Fruit fly (Drosophila melanogaster) whole organism, embryonic: ENCODE results near the gene CLS.

Source experiments
- BtbVII ChIP-seq: fragments of 200-800 bp; sonication (Bioruptor generic); optimal IDR thresholded peaks from 3 replicates; lab custom pipeline; 2017; ENCODE audit warnings: missing biosample characterization, mild to moderate bottlenecking, missing genetic modification characterization
- CG1024 ChIP-seq: fragments of 200-800 bp; sonication (Bioruptor generic); IDR thresholded peaks from 2 replicates; pipeline ENCODE4 v1.3.6; 2022; ENCODE audit warnings: missing biosample characterization, missing genetic modification characterization
- CG10366 ChIP-seq: fragments of 200-800 bp; sonication (Bioruptor generic); IDR thresholded peaks from 2 replicates; pipeline ENCODE4 v1.3.6; 2022; ENCODE audit warnings: missing biosample characterization, missing genetic modification characterization
- CG10959 ChIP-seq: fragments of 200-800 bp; sonication (Bioruptor generic); IDR thresholded peaks from 2 replicates; pipeline ENCODE4 v1.3.6; 2022; ENCODE audit warnings: missing biosample characterization, missing genetic modification characterization
- CG11398 ChIP-seq: fragments of 200-800 bp; sonication (Bioruptor generic); optimal IDR thresholded peaks from 2 replicates; lab custom pipeline; 2016; ENCODE audit warnings: missing biosample characterization, missing genetic modification characterization
- CG13287 ChIP-seq: fragments of 200-800 bp; sonication (Bioruptor generic); IDR thresholded peaks from 2 replicates; pipeline ENCODE4 v1.3.6; 2022; ENCODE audit warnings: missing biosample characterization, missing genetic modification characterization; ENCODE audit not compliant: partially characterized antibody
- CG14050 ChIP-seq: fragments of 200-800 bp; sonication (Bioruptor generic); IDR thresholded peaks from 3 replicates; pipeline ENCODE4 v1.3.6; 2022; ENCODE audit warnings: missing biosample characterization, missing genetic modification characterization
- CG14710 ChIP-seq: fragments of 200-800 bp; sonication (Bioruptor generic); optimal IDR thresholded peaks from 3 replicates; lab custom pipeline; 2019; ENCODE audit warnings: missing biosample characterization, mild to moderate bottlenecking, missing genetic modification characterization, moderate library complexity
- CG18599 ChIP-seq: fragments of 200-800 bp; sonication (Bioruptor generic); optimal IDR thresholded peaks from 3 replicates; lab custom pipeline; 2017; ENCODE audit warnings: missing biosample characterization, missing genetic modification characterization, mild to moderate bottlenecking, moderate library complexity, missing genetic modification reagents
- CG2129 ChIP-seq: fragments of 200-800 bp; sonication (Bioruptor generic); IDR thresholded peaks from 2 replicates; pipeline ENCODE4 v1.3.6; 2022; ENCODE audit warnings: missing biosample characterization, missing genetic modification characterization; ENCODE audit not compliant: partially characterized antibody
- CG2712 ChIP-seq: fragments of 200-800 bp; optimal IDR thresholded peaks from 3 replicates; lab custom pipeline; 2019; ENCODE audit warnings: missing biosample characterization, mild to moderate bottlenecking, missing genetic modification characterization, moderate library complexity
- CG30403 ChIP-seq: fragments of 200-800 bp; sonication (Bioruptor generic); optimal IDR thresholded peaks from 3 replicates; lab custom pipeline; 2016; ENCODE audit warnings: missing biosample characterization, missing genetic modification characterization
- CG31388 ChIP-seq: fragments of 200-800 bp; sonication (Bioruptor generic); optimal IDR thresholded peaks from 2 replicates; lab custom pipeline; 2016; ENCODE audit warnings: missing biosample characterization, missing genetic modification characterization
- CG3163 ChIP-seq: fragments of 200-800 bp; sonication (Bioruptor generic); optimal IDR thresholded peaks from 3 replicates; lab custom pipeline; 2016; ENCODE audit warnings: missing biosample characterization, missing genetic modification characterization
- CG4282 ChIP-seq: fragments of 200-800 bp; sonication (Bioruptor generic); optimal IDR thresholded peaks from 2 replicates; lab custom pipeline; 2016; ENCODE audit warnings: missing biosample characterization, missing genetic modification characterization
- CG4328 ChIP-seq: fragments of 200-800 bp; sonication (Bioruptor generic); optimal IDR thresholded peaks from 3 replicates; lab custom pipeline; 2017; ENCODE audit warnings: missing biosample characterization, missing genetic modification reagents, missing genetic modification characterization
- CG4424 ChIP-seq: fragments of 200-800 bp; sonication (Bioruptor generic); optimal IDR thresholded peaks from 3 replicates; lab custom pipeline; 2016; ENCODE audit warnings: missing biosample characterization, missing genetic modification characterization
- CG4707 ChIP-seq: fragments of 200-800 bp; sonication (Bioruptor generic); optimal IDR thresholded peaks from 2 replicates; lab custom pipeline; 2018; ENCODE audit warnings: missing biosample characterization, mild to moderate bottlenecking, missing genetic modification characterization, moderate library complexity
- CG6272 ChIP-seq: fragments of 200-800 bp; sonication (Bioruptor generic); IDR thresholded peaks from 2 replicates; pipeline ENCODE4 v1.3.6; 2022; ENCODE audit warnings: missing biosample characterization, missing genetic modification characterization
- CG7372 ChIP-seq: fragments of 200-800 bp; sonication (Bioruptor generic); IDR thresholded peaks from 2 replicates; pipeline ENCODE4 v1.3.6; 2022; ENCODE audit warnings: missing biosample characterization, missing genetic modification characterization
- CG7839 ChIP-seq: fragments of 200-800 bp; sonication (Bioruptor generic); optimal IDR thresholded peaks from 3 replicates; lab custom pipeline; 2018; ENCODE audit warnings: missing biosample characterization, mild to moderate bottlenecking, missing genetic modification characterization, moderate library complexity
- CG8765 ChIP-seq: fragments of 200-800 bp; sonication (Bioruptor generic); IDR thresholded peaks from 2 replicates; pipeline ENCODE4 v1.3.6; 2022; ENCODE audit warnings: missing biosample characterization, missing genetic modification characterization
- Doc3 ChIP-seq: fragments of 200-800 bp; sonication (Bioruptor generic); IDR thresholded peaks from 3 replicates; pipeline ENCODE4 v1.3.6; 2022; ENCODE audit warnings: missing biosample characterization, missing genetic modification characterization; ENCODE audit not compliant: partially characterized antibody
- E2f1 ChIP-seq: fragments of 200-800 bp; sonication (Bioruptor generic); IDR thresholded peaks from 2 replicates; pipeline ENCODE4 v1.3.6; 2022; ENCODE audit warnings: missing biosample characterization, missing genetic modification characterization
- Eip74EF ChIP-seq, 2 experiments: fragments of 200-800 bp in 1 of 2; fragments of >200 bp in 1 of 2; sonication (Bioruptor generic) in 1 of 2; optimal IDR thresholded peaks; 2 replicates each; lab custom pipeline; 2017 to 2019; ENCODE audit warnings: missing biosample characterization in 2 of 2, missing genetic modification characterization in 2 of 2, mild to moderate bottlenecking in 1 of 2, moderate library complexity in 1 of 2
- Fer3 ChIP-seq: fragments of 200-800 bp; sonication (Bioruptor generic); optimal IDR thresholded peaks from 2 replicates; lab custom pipeline; 2018; ENCODE audit warnings: missing biosample characterization, mild to moderate bottlenecking, missing genetic modification characterization, moderate library complexity
- H2.0 ChIP-seq: fragments of 200-800 bp; sonication (Bioruptor generic); IDR thresholded peaks from 2 replicates; pipeline ENCODE4 v1.3.6; 2022; ENCODE audit warnings: missing biosample characterization, missing genetic modification characterization
- Hr39 ChIP-seq: fragments of >200 bp; optimal IDR thresholded peaks from 2 replicates; lab custom pipeline; 2017
- Hr51 ChIP-seq, 2 experiments: fragments of 200-800 bp; sonication (Bioruptor generic); optimal IDR thresholded peaks; 2 replicates in 1 of 2; 3 replicates in 1 of 2; lab custom pipeline; 2016 to 2018; ENCODE audit warnings: missing biosample characterization in 2 of 2, missing genetic modification characterization in 2 of 2, mild to moderate bottlenecking in 1 of 2, moderate library complexity in 1 of 2
- Mad ChIP-seq: fragments of 200-800 bp; sonication (Bioruptor generic); optimal IDR thresholded peaks from 2 replicates; lab custom pipeline; 2016; ENCODE audit warnings: missing biosample characterization, missing genetic modification characterization
- NC2α ChIP-seq: fragments of 200-800 bp; sonication (Bioruptor generic); optimal IDR thresholded peaks from 2 replicates; lab custom pipeline; 2016; ENCODE audit warnings: missing biosample characterization, missing genetic modification characterization
- Neu2 ChIP-seq: fragments of 200-800 bp; sonication (Bioruptor generic); optimal IDR thresholded peaks from 3 replicates; lab custom pipeline; 2016; ENCODE audit warnings: missing biosample characterization, missing genetic modification characterization, borderline replicate concordance
- Nf-YA ChIP-seq: fragments of 200-800 bp; sonication (Bioruptor generic); IDR thresholded peaks from 2 replicates; pipeline ENCODE4 v1.3.6; 2022; ENCODE audit warnings: missing biosample characterization, missing genetic modification characterization
- Optix ChIP-seq: fragments of 200-800 bp; sonication (Bioruptor generic); IDR thresholded peaks from 3 replicates; pipeline ENCODE4 v1.3.6; 2022; ENCODE audit warnings: missing biosample characterization, missing genetic modification characterization
- Side ChIP-seq: fragments of 200-800 bp; sonication (Bioruptor generic); optimal IDR thresholded peaks from 2 replicates; lab custom pipeline; 2016; ENCODE audit warnings: missing biosample characterization, missing genetic modification characterization
- Usf ChIP-seq: fragments of 200-800 bp; sonication (Bioruptor generic); optimal IDR thresholded peaks from 2 replicates; lab custom pipeline; 2017; ENCODE audit warnings: missing genotype, missing biosample characterization, missing genetic modification characterization
- bbx ChIP-seq: fragments of 200-800 bp; sonication (Bioruptor generic); IDR thresholded peaks from 2 replicates; pipeline ENCODE4 v1.3.6; 2022; ENCODE audit warnings: missing biosample characterization, missing genetic modification characterization; ENCODE audit not compliant: partially characterized antibody
- da ChIP-seq: fragments of 200-800 bp; sonication (Bioruptor generic); optimal IDR thresholded peaks from 2 replicates; lab custom pipeline; 2016; ENCODE audit warnings: missing biosample characterization, missing genetic modification characterization
- dmrt11E ChIP-seq: fragments of 200-800 bp; sonication (Bioruptor generic); optimal IDR thresholded peaks from 3 replicates; lab custom pipeline; 2018; ENCODE audit warnings: missing biosample characterization, mild to moderate bottlenecking, missing genetic modification characterization, moderate library complexity
- gfzf ChIP-seq: fragments of 200-800 bp; sonication (Bioruptor generic); optimal IDR thresholded peaks from 2 replicates; lab custom pipeline; 2016; ENCODE audit warnings: missing biosample characterization, mild to moderate bottlenecking, missing genetic modification characterization, moderate library complexity
- hth ChIP-seq: fragments of >200 bp; optimal IDR thresholded peaks from 2 replicates; lab custom pipeline; 2017; ENCODE audit warnings: inconsistent platforms
- luna ChIP-seq: fragments of 200-800 bp; sonication (Bioruptor generic); optimal IDR thresholded peaks from 2 replicates; lab custom pipeline; 2016; ENCODE audit warnings: missing biosample characterization, missing genetic modification characterization
- mld ChIP-seq: fragments of 200-800 bp; sonication (Bioruptor generic); IDR thresholded peaks from 3 replicates; pipeline ENCODE4 v1.3.6; 2022; ENCODE audit warnings: missing biosample characterization, missing genetic modification characterization; ENCODE audit not compliant: partially characterized antibody
- nerfin-1 ChIP-seq: fragments of 200-800 bp; sonication (Bioruptor generic); optimal IDR thresholded peaks from 3 replicates; lab custom pipeline; 2019; ENCODE audit warnings: missing biosample characterization, mild to moderate bottlenecking, missing genetic modification characterization, moderate library complexity
- run ChIP-seq: fragments of 200-800 bp; sonication (Bioruptor generic); optimal IDR thresholded peaks from 3 replicates; lab custom pipeline; 2018; ENCODE audit warnings: missing biosample characterization, mild to moderate bottlenecking, missing genetic modification characterization
- scrt ChIP-seq: fragments of 200-800 bp; sonication (Bioruptor generic); optimal IDR thresholded peaks from 2 replicates; lab custom pipeline; 2018; ENCODE audit warnings: missing biosample characterization, mild to moderate bottlenecking, missing genetic modification characterization, moderate library complexity
- shn ChIP-seq: fragments of 200-800 bp; sonication (Bioruptor generic); optimal IDR thresholded peaks from 3 replicates; lab custom pipeline; 2016; ENCODE audit warnings: missing biosample characterization, missing genetic modification characterization
- sisA ChIP-seq: fragments of 200-800 bp; sonication (Bioruptor generic); IDR thresholded peaks from 2 replicates; pipeline ENCODE4 v1.3.6; 2022; ENCODE audit warnings: missing biosample characterization, missing genetic modification characterization
- toy ChIP-seq: fragments of 200-800 bp; sonication (Bioruptor generic); IDR thresholded peaks from 2 replicates; pipeline ENCODE4 v1.3.6; 2022; ENCODE audit warnings: missing biosample characterization, missing genetic modification characterization
- trem ChIP-seq: fragments of 200-800 bp; optimal IDR thresholded peaks from 3 replicates; lab custom pipeline; 2019; ENCODE audit warnings: missing biosample characterization, mild to moderate bottlenecking, missing genetic modification characterization, moderate library complexity

Gene CLS

DNA sequence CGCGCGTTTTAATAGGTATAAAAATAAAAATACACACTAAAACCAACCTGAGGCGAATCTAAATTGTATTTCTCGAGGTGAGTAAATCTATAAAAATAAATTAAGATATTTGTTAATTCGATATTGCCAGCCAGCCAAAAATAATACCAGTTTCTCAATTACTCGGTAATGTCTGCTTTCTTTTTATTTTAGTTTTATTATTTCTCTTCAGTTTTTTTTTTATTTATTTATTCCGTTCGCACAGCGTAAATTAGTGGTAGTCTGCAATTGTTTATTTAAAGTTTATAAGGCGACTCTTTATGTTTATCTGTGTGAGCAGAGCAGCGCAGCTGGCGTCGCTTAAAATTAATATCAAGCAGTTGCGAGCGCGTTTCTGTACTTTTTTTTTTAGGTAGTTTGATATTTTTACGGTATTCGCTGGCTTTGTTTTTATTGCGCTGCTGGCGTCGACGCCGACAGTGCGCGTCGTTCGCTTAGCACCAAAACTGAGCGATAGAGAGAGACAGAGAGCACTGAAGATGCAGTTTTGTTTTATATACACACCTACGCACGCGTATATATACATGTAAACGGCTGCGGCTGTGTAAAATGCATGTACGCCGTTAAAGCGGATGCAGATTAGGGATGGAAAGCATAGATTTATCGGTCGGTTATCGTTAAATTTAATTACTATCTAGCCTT, 39.5 kb downstream of the CLS start (continued):
- TF ChIP-seq CG18599 (GFP tag; lab: Kevin White, UChicago) (no peak), CG14050 (GFP tag; lab: Robert Waterston, UW) (no peak), CG1024 (GFP tag; lab: Robert Waterston, UW) (no peak), CG7839 (tag; lab: Kevin White, UChicago) (no peak), Fer3 (tag; lab: Kevin White, UChicago) (no peak), Neu2 (GFP tag; lab: Kevin White, UChicago) (peak; percentile 3), Side (GFP tag; lab: Kevin White, UChicago) (peak; percentile 41), bbx (GFP tag; lab: Robert Waterston, UW) (peak; percentile 92), Eip74EF (GFP tag; optimal IDR thresholded peaks at IDR 0.05; lab: Kevin White, UChicago) (peak in 1 of 2 experiments; percentile 28), Hr39 (lab: Kevin White, UChicago) (no peak), CG4707 (GFP tag; lab: Kevin White, UChicago) (peak; percentile 47), nerfin-1 (tag; lab: Kevin White, UChicago) (peak; percentile 33), Nf-YA (no peak), Mad (no peak), dmrt11E (tag; lab: Kevin White, UChicago) (no peak), shn (GFP tag; lab: Kevin White, UChicago) (peak; percentile 24), gfzf (GFP tag; lab: Kevin White, UChicago) (peak; percentile 7), CG3163 (GFP tag; lab: Kevin White, UChicago) (no peak), sisA (no peak), scrt (GFP tag; lab: Kevin White, UChicago) (no peak), BtbVII (GFP tag; lab: Kevin White, UChicago) (no peak), Usf (no peak), mld (peak; percentile 89), CG10366 (GFP tag; lab: Robert Waterston, UW) (no peak), Doc3 (GFP tag; lab: Robert Waterston, UW) (peak; percentile 52; the same call in 2 of the 3 replicates), hth (no peak), NC2α (GFP tag; lab: Kevin White, UChicago) (no peak), CG7372 (GFP tag; lab: Robert Waterston, UW) (no peak), Optix (GFP tag; lab: Robert Waterston, UW) (no peak), CG11398 (GFP tag; lab: Kevin White, UChicago) (no peak), CG13287 (GFP tag; lab: Robert Waterston, UW) (peak; percentile 67), H2.0 (GFP tag; lab: Robert Waterston, UW) (no peak), toy (GFP tag; lab: Robert Waterston, UW) (no peak), CG30403 (GFP tag; lab: Kevin White, UChicago) (no peak), run (tag; lab: Kevin White, UChicago) (no peak), E2f1 (GFP tag; lab: Robert Waterston, UW) (no peak), luna (GFP tag; lab: Kevin White, UChicago) (no peak), CG14710 (tag; lab: Kevin White, UChicago) (no peak), CG2712 (tag; lab: Kevin White, UChicago) (peak; percentile 49), CG6272 (GFP tag; lab: Robert Waterston, UW) (no peak), CG10959 (GFP tag; lab: Robert Waterston, UW) (no peak), Hr51 (GFP tag; optimal IDR thresholded peaks at IDR 0.05; lab: Kevin White, UChicago) (no peak), CG4424 (peak; percentile 13), CG4282 (GFP tag; lab: Kevin White, UChicago) (no peak), CG4328 (GFP tag; lab: Kevin White, UChicago) (no peak), CG8765 (GFP tag; lab: Robert Waterston, UW) (no peak), CG31388 (no peak), da (GFP tag; lab: Kevin White, UChicago) (no peak), trem (peak; percentile 49), CG2129 (GFP tag; lab: Robert Waterston, UW) (no peak)
